Worm (Caenorhabditis elegans): ENCODE data around the gene F13C5.3.

The F13C5.3 gene

ce11 chrX:636893-637292 is 37.5 kb upstream of the F13C5.3 start, which contains the start of gene pha-2:
Gene pha-2, minus strand, starts transcription at chrX:636993.
- TF ChIP-seq lin-14 (GFP tag; optimal IDR thresholded peaks at IDR 0.05) (no peak), aly-2 (tag; optimal IDR thresholded peaks at IDR 0.05) (no peak), tbx-2 (tag; optimal IDR thresholded peaks at IDR 0.05) (no peak), nhr-90 (tag; optimal IDR thresholded peaks at IDR 0.05; ENCODE audit: poor library complexity) (no peak), F16B12.6 (tag; optimal IDR thresholded peaks at IDR 0.05) (no peak)

- no peak for TF ChIP-seq fkh-10 (GFP tag; optimal IDR thresholded peaks at IDR 0.05)
- no peak for TF ChIP-seq efl-1 (optimal IDR thresholded peaks at IDR 0.05)
- peak in 1 of 2 experiments; percentile 68 for TF ChIP-seq efl-1 (GFP tag; optimal IDR thresholded peaks at IDR 0.05 in 1 of 2)
Observed at ce11 chrX:629134-629533, 29.8 kb upstream of the F13C5.3 start, which contains the start of gene M6.4. Gene M6.4, plus strand, starts transcription at chrX:629188.

ce11 chrX:621688-622087 is 22.3 kb upstream of the F13C5.3 start:
- peak; percentile 23 for TF ChIP-seq rnt-1 (tag; optimal IDR thresholded peaks at IDR 0.05)
- TF ChIP-seq vab-15 (tag; optimal IDR thresholded peaks at IDR 0.05), result no peak
- TF ChIP-seq nhr-77 (tag; optimal IDR thresholded peaks at IDR 0.05), result no peak

DNA sequence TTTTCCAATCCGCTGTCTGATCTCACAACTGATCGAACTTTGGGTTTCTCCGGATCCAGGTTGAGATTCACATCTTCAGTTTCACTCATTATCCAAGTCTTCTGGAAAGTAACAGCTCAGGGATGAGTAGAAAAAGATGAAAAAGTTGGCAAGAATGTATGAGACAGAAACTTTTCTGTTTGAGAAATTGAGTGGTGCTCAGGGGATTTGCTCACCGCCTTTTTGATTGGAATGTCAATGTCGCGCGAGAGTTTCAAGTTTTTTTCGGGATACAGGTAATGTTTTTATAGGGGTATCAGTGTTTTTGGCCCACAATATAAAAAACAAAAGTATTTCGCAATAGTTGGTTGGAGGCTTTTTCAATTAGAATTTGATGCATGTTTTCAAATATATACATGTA is 21.8 kb upstream of the F13C5.3 start, which contains the start of gene unc-96:
Gene unc-96, minus strand, starts transcription at position 101 of the 400 bp plus-strand sequence.
- TF ChIP-seq zip-4 (GFP tag; optimal IDR thresholded peaks at IDR 0.05), result peak; percentile 35
- no peak for TF ChIP-seq snpc-4 (tag; optimal IDR thresholded peaks at IDR 0.05)
- no peak for TF ChIP-seq tlp-1 (tag; optimal IDR thresholded peaks at IDR 0.05)
- TF ChIP-seq swsn-7 (tag; optimal IDR thresholded peaks at IDR 0.05), result no peak
- TF ChIP-seq unc-98 (GFP tag; IDR thresholded peaks at IDR 0.05), result no peak

DNA sequence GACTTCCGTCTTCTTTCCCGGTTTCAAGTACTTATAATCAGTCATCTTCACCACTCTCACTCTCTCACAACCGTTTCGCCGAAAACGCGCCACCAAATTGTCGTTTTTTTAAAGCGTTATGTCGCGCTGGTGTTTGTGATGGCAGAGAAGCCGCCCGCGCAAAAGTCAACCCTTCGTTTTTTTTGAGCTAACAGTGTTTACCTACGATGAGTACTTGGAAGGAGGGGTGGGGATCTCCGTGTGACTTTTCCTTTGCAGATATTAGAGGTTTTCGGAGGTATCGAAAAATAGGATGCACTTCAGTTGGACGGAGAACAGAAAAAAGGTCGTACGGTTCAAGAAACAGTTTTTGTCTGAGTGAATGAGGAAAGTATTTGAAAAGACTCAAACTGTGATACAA is 18.4 kb upstream of the F13C5.3 start:
- peak; percentile 0 for TF ChIP-seq rnt-1 (tag; optimal IDR thresholded peaks at IDR 0.05)
- TF ChIP-seq nhr-20 (tag; optimal IDR thresholded peaks at IDR 0.05), result peak; percentile 2
- TF ChIP-seq tbx-2 (tag; optimal IDR thresholded peaks at IDR 0.05), result peak; percentile 47
- TF ChIP-seq nhr-77 (tag; optimal IDR thresholded peaks at IDR 0.05), result peak; percentile 55
- peak; percentile 20 for TF ChIP-seq lin-14 (GFP tag; optimal IDR thresholded peaks at IDR 0.05)
- no peak for TF ChIP-seq alr-1 (tag; optimal IDR thresholded peaks at IDR 0.05; ENCODE audit: borderline replicate concordance)
- no peak for TF ChIP-seq ceh-90 (tag; optimal IDR thresholded peaks at IDR 0.05)

- TF ChIP-seq grh-1 (GFP tag; IDR thresholded peaks at IDR 0.05) (no peak), snpc-4 (tag; optimal IDR thresholded peaks at IDR 0.05) (peak; percentile 58)
Observed at ce11 chrX:612783-613182, 13.4 kb upstream of the F13C5.3 start.

- TF ChIP-seq fkh-8 (tag; optimal IDR thresholded peaks at IDR 0.05) (no peak), lir-3 (tag; optimal IDR thresholded peaks at IDR 0.05; ENCODE audit: poor library complexity) (no peak), ceh-90 (tag; optimal IDR thresholded peaks at IDR 0.05) (no peak), fos-1 (tag; optimal IDR thresholded peaks at IDR 0.05) (no peak), ets-5 (GFP tag; IDR thresholded peaks at IDR 0.05) (no peak), unc-30 (tag; optimal IDR thresholded peaks at IDR 0.05) (no peak), vab-15 (tag; optimal IDR thresholded peaks at IDR 0.05) (no peak), egl-13 (tag; optimal IDR thresholded peaks at IDR 0.05) (no peak), elt-2 (tag; optimal IDR thresholded peaks at IDR 0.05) (no peak)
Observed at ce11 chrX:609553-609952, 10.2 kb upstream of the F13C5.3 start.

ce11 chrX:608392-608791 is 9.0 kb upstream of the F13C5.3 start, which contains the start of gene F13C5.5:
Gene F13C5.5, minus strand, starts transcription at chrX:608492.
- TF ChIP-seq nhr-77 (tag; optimal IDR thresholded peaks at IDR 0.05), result peak; percentile 1
- TF ChIP-seq lsy-2 (tag; optimal IDR thresholded peaks at IDR 0.05), result no peak
